Worm (Caenorhabditis elegans): ENCODE results near the gene fbxa-208.

fbxa-208 gene

DNA sequence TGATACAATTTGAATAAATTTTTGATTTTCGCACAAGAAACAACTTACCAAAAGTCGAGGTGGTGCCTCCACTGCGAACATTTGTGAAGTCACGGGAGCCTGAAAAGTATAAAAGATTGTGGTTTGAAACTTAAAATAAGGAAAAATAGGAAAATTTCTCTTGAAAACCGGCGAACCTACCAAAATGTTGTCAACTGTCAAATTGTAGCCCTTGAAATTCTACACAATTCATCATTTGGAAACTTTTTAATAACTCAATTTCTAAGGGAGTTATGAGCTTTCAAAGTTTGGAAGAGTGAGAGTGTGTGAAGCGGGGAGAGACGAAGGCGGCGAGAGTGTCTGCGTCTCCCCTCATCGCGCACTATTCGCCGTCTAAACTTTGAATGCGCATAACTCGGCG is 26.4 kb upstream of the fbxa-208 start, which contains the start of gene pes-4:
Gene pes-4 (minus strand): TSS at position 101 of the 400 bp plus-strand sequence.
- no peak for TF ChIP-seq nhr-237 (tag; optimal IDR thresholded peaks at IDR 0.05)
- TF ChIP-seq elt-3 (tag; optimal IDR thresholded peaks at IDR 0.05): no peak
- no peak for TF ChIP-seq unc-62 (GFP tag; optimal IDR thresholded peaks at IDR 0.05)
- no peak for TF ChIP-seq nhr-10 (tag; optimal IDR thresholded peaks at IDR 0.05)
- TF ChIP-seq elt-1 (tag; optimal IDR thresholded peaks at IDR 0.05): no peak
- no peak for TF ChIP-seq R02D3.7 (tag; optimal IDR thresholded peaks at IDR 0.05)
- TF ChIP-seq skn-1 (tag; optimal IDR thresholded peaks at IDR 0.05): no peak
- TF ChIP-seq mdl-1 (tag; optimal IDR thresholded peaks at IDR 0.05): no peak
- no peak for TF ChIP-seq sma-9 (GFP tag; optimal IDR thresholded peaks at IDR 0.05)
- TF ChIP-seq sma-9 (tag; optimal IDR thresholded peaks at IDR 0.05): no peak

ce11 chrIII:1230672-1231071 is 25.9 kb upstream of the fbxa-208 start:
- no peak for TF ChIP-seq sma-3 (GFP tag; optimal IDR thresholded peaks at IDR 0.05)
- no peak for TF ChIP-seq mdl-1 (tag; optimal IDR thresholded peaks at IDR 0.05)
- no peak for TF ChIP-seq mbf-1 (tag; optimal IDR thresholded peaks at IDR 0.05)
- no peak for TF ChIP-seq elt-1 (tag; optimal IDR thresholded peaks at IDR 0.05)
- TF ChIP-seq alr-1 (tag; optimal IDR thresholded peaks at IDR 0.05): no peak
- TF ChIP-seq C34F6.9 (tag; optimal IDR thresholded peaks at IDR 0.05): no peak
- no peak for TF ChIP-seq nhr-10 (tag; optimal IDR thresholded peaks at IDR 0.05)
- no peak for TF ChIP-seq peb-1 (tag; optimal IDR thresholded peaks at IDR 0.05)
- TF ChIP-seq R02D3.7 (tag; optimal IDR thresholded peaks at IDR 0.05): no peak

DNA sequence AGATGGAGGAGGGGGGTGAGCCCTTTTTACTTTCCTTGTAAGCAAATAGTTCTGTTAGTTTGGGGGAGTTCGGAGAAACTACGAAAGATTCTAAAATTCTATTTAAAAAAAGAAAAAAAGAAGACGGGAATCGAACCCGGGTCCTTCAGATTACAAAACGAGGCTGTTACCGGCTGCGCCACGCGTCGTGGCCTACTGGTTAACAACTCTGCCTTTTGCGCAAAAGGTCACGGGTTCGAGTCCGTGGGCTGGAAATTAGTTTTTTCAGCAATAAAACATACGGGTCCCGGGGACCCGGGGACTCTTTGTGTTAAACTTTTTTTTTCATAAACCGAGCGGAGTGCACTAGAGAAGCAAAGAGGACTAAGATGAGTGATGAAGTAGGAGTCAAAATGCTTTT is 25.4 kb upstream of the fbxa-208 start:
- TF ChIP-seq elt-3 (tag; optimal IDR thresholded peaks at IDR 0.05) (no peak), lin-11 (tag; optimal IDR thresholded peaks at IDR 0.05) (no peak), fos-1 (tag; optimal IDR thresholded peaks at IDR 0.05) (no peak), snpc-4 (tag; optimal IDR thresholded peaks at IDR 0.05) (no peak), sem-4 (tag; optimal IDR thresholded peaks at IDR 0.05) (no peak), R02D3.7 (tag; optimal IDR thresholded peaks at IDR 0.05) (no peak), sma-9 (GFP tag; optimal IDR thresholded peaks at IDR 0.05) (no peak), sma-9 (tag; optimal IDR thresholded peaks at IDR 0.05) (no peak), gmeb-1 (tag; optimal IDR thresholded peaks at IDR 0.05) (no peak), blmp-1 (tag; optimal IDR thresholded peaks at IDR 0.05; ENCODE audit: insufficient read depth) (no peak), nhr-11 (tag; optimal IDR thresholded peaks at IDR 0.05) (no peak), C34F6.9 (tag; optimal IDR thresholded peaks at IDR 0.05) (no peak), zag-1 (tag; optimal IDR thresholded peaks at IDR 0.05) (no peak), ZK546.5 (tag; optimal IDR thresholded peaks at IDR 0.05) (no peak)

- TF ChIP-seq mbf-1 (tag; optimal IDR thresholded peaks at IDR 0.05): no peak
- TF ChIP-seq sma-9 (GFP tag; optimal IDR thresholded peaks at IDR 0.05): peak; percentile 29
- no peak for TF ChIP-seq sma-9 (tag; optimal IDR thresholded peaks at IDR 0.05)
These were observed 17.9 kb upstream of the fbxa-208 start, which contains the start of gene fbxa-61 for ce11 chrIII:1238704-1239103. fbxa-61 (plus strand) TSS chrIII:1239048.

DNA sequence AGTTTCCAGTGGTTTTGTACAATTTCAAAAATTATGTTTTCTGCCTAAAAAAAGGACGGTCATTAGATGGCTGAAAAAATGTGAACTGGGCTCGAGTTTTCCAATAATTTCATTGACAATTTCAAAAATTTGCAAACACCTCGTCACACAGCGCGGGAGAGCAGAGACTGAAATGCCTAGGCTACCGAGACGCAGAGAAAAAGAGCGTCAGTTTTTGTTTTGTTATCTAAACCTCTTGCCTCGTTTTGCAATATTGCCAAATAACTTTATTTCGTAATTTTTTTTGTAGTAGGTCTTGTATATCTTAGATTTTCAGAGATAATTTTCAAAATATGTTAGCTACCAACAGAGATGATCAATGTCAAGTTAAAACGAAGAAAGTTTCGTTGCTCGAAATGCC is 13.4 kb upstream of the fbxa-208 start, which contains the start of gene fbxa-63:
Gene fbxa-63 (plus strand): TSS at position 310 of the 400 bp plus-strand sequence.
- TF ChIP-seq unc-55 (GFP tag; optimal IDR thresholded peaks at IDR 0.05) (peak; percentile 81), ceh-82 (tag; optimal IDR thresholded peaks at IDR 0.05) (no peak), crh-2 (tag; optimal IDR thresholded peaks at IDR 0.05) (no peak), C34F6.9 (tag; optimal IDR thresholded peaks at IDR 0.05) (peak; percentile 59), sma-9 (GFP tag; optimal IDR thresholded peaks at IDR 0.05) (peak; percentile 33), sma-9 (tag; optimal IDR thresholded peaks at IDR 0.05) (no peak), gmeb-1 (tag; optimal IDR thresholded peaks at IDR 0.05) (no peak), nhr-21 (tag; optimal IDR thresholded peaks at IDR 0.05) (no peak), lsy-2 (tag; optimal IDR thresholded peaks at IDR 0.05) (peak; percentile 32 to 41), nhr-129 (tag; optimal IDR thresholded peaks at IDR 0.05) (peak; percentile 99)

DNA sequence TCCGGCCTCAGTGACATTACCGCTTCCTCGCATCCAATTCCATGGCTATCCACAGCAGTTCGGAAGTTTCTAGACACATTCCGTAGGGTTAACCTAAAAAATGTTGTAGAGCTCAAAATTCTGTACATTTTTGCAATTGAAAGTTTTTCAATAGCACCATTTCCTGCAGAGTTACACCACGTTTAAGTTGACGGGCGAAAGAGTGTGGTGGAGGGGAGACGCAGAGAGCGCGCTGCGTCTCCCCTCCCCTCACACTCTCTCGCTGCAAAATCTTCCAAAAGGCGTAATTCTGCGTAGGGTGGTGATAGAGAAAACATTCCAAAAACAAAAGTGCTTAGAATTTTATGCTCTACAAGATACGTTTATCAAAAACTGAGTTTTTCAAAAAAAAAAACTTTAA is 8.3 kb upstream of the fbxa-208 start:
- TF ChIP-seq lin-11 (tag; optimal IDR thresholded peaks at IDR 0.05) (no peak), lin-13 (GFP tag; optimal IDR thresholded peaks at IDR 0.05) (no peak), peb-1 (tag; optimal IDR thresholded peaks at IDR 0.05) (no peak), ztf-4 (tag; optimal IDR thresholded peaks at IDR 0.05) (no peak), nhr-237 (tag; optimal IDR thresholded peaks at IDR 0.05) (no peak), F13H6.1 (tag; optimal IDR thresholded peaks at IDR 0.05) (no peak), mdl-1 (tag; optimal IDR thresholded peaks at IDR 0.05) (no peak), nhr-25 (tag; optimal IDR thresholded peaks at IDR 0.05) (no peak), dmd-4 (tag; optimal IDR thresholded peaks at IDR 0.05) (no peak), nhr-23 (tag; optimal IDR thresholded peaks at IDR 0.05) (no peak), Y55F3AM.14 (GFP tag; optimal IDR thresholded peaks at IDR 0.05) (no peak), lin-39 (tag; optimal IDR thresholded peaks at IDR 0.05) (no peak), crh-2 (tag; optimal IDR thresholded peaks at IDR 0.05) (no peak), ama-1 (optimal IDR thresholded peaks at IDR 0.05) (no peak), ceh-82 (tag; optimal IDR thresholded peaks at IDR 0.05) (no peak), aly-2 (tag; optimal IDR thresholded peaks at IDR 0.05) (no peak), fos-1 (tag; optimal IDR thresholded peaks at IDR 0.05) (no peak)
